Worm (Caenorhabditis elegans): Measurements from ENCODE around the gene Y45F3A.9.

Y45F3A.9 gene

DNA sequence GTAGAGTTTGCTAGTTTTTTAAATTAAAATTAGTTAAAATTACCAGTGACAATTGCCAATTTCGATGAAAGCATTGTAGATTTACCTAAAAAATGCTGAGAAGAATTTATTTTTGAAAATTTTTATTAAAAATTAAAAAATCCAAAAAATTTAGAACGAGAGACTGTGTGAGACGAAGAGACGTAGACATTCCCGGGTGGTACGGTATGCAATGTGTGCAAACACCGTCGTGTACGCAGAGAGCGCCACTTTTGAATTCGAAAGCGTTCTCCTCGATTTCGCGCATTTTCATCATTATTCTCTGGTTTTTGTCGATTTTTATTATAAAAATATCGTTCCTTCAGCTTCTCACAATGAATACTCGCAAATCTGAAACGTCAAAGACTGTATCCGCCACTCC, 47.8 kb upstream of the Y45F3A.9 start, which contains the start of the genes dhs-11 and orc-1 (continued):
- TF ChIP-seq repo-1 (tag; optimal IDR thresholded peaks at IDR 0.05), result no peak
- TF ChIP-seq lin-40 (tag; optimal IDR thresholded peaks at IDR 0.05), result no peak
- TF ChIP-seq dpff-1 (tag; optimal IDR thresholded peaks at IDR 0.05), result no peak
- no peak for TF ChIP-seq die-1 (tag; optimal IDR thresholded peaks at IDR 0.05)
- TF ChIP-seq tbx-9 (tag; optimal IDR thresholded peaks at IDR 0.05; ENCODE audit: borderline replicate concordance), result no peak
- TF ChIP-seq F57C9.4 (tag; optimal IDR thresholded peaks at IDR 0.05), result no peak
- TF ChIP-seq K12H6.12 (tag; optimal IDR thresholded peaks at IDR 0.05), result no peak
- TF ChIP-seq tlf-1 (GFP tag; optimal IDR thresholded peaks at IDR 0.05), result no peak
- TF ChIP-seq hmg-20 (GFP tag; IDR thresholded peaks at IDR 0.05), result no peak
- no peak for TF ChIP-seq nhr-90 (tag; optimal IDR thresholded peaks at IDR 0.05)
- TF ChIP-seq xnd-1 (tag; optimal IDR thresholded peaks at IDR 0.05), result peak; percentile 17
- no peak for TF ChIP-seq lin-26 (GFP tag; IDR thresholded peaks at IDR 0.05)
- no peak for TF ChIP-seq sptf-2 (GFP tag; optimal IDR thresholded peaks at IDR 0.05)
- no peak for TF ChIP-seq ztf-28 (GFP tag; IDR thresholded peaks at IDR 0.05)
- TF ChIP-seq nhr-179 (tag; optimal IDR thresholded peaks at IDR 0.05), result no peak
- TF ChIP-seq F37B4.10 (GFP tag; IDR thresholded peaks at IDR 0.05), result no peak
- TF ChIP-seq lin-54 (GFP tag; optimal IDR thresholded peaks at IDR 0.05), result peak; percentile 84
- no peak for TF ChIP-seq attf-6 (GFP tag; IDR thresholded peaks at IDR 0.05)
- no peak for TF ChIP-seq B0261.1 (tag; optimal IDR thresholded peaks at IDR 0.05)
- no peak for TF ChIP-seq nhr-120 (GFP tag; IDR thresholded peaks at IDR 0.05)
- no peak for TF ChIP-seq C06A6.2 (GFP tag; conservative IDR thresholded peaks at IDR 0.05)
- TF ChIP-seq let-526 (GFP tag; IDR thresholded peaks at IDR 0.05), result no peak
- TF ChIP-seq unc-62 (GFP tag; optimal IDR thresholded peaks at IDR 0.05), result no peak
- TF ChIP-seq lin-35 (GFP tag; optimal IDR thresholded peaks at IDR 0.05), result peak in 2 of 3 experiments; percentile 20 to 48
- TF ChIP-seq ztf-6 (GFP tag; IDR thresholded peaks at IDR 0.05), result no peak
- TF ChIP-seq F55B11.4 (tag; optimal IDR thresholded peaks at IDR 0.05; ENCODE audit: borderline replicate concordance, insufficient read depth), result no peak
- no peak for TF ChIP-seq atf-7 (tag; optimal IDR thresholded peaks at IDR 0.05)
- TF ChIP-seq him-1 (tag; optimal IDR thresholded peaks at IDR 0.05), result peak; percentile 34
- no peak for TF ChIP-seq attf-3 (GFP tag; conservative IDR thresholded peaks at IDR 0.05)
- no peak for TF ChIP-seq B0336.3 (GFP tag; IDR thresholded peaks at IDR 0.05)
- no peak for TF ChIP-seq pbrm-1 (GFP tag; IDR thresholded peaks at IDR 0.05)
- no peak for TF ChIP-seq egl-44 (GFP tag; IDR thresholded peaks at IDR 0.05)
- no peak for TF ChIP-seq fkh-3 (tag; optimal IDR thresholded peaks at IDR 0.05)
- TF ChIP-seq zfh-2 (GFP tag; conservative IDR thresholded peaks at IDR 0.05), result no peak
- TF ChIP-seq ceh-27 (GFP tag; optimal IDR thresholded peaks at IDR 0.05), result no peak
- TF ChIP-seq lir-1 (GFP tag; conservative IDR thresholded peaks at IDR 0.05), result no peak

DNA sequence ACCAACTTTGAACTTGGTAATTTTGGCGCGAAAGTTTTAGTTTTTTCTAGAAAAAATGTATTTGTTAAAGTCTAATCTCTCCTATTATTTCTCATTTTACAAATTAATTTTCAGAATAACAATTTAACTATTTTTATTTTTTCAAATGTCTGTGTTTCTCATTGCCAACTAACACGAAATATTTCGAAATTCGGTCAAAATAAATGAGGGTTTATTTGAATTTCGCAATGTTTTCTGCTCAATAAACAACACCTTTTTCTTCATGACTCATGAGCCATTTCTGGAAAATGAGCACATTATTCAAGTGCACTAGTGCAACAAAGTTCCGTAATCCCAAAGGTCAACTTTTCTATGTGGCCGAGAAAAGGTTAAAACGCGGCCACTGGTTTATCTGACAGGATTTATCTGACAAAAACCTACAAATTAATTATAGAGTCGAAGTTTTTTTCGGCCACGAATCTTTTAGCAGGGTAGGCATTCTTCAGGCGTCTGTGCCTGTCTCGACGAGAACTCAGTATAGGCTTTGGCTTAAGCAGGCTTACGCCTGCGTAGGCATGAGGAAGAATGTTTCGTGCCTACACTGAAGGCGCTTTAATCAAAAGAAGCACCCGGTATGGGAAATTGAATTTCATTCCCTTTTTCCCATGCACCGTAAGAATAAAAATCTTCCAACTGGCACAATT, 43.5 kb upstream of the Y45F3A.9 start, which contains the start of gene Y39A1A.27:
Gene Y39A1A.27, plus strand, starts transcription at position 633 of the 683 bp plus-strand sequence.
- TF ChIP-seq tbx-9 (tag; optimal IDR thresholded peaks at IDR 0.05; ENCODE audit: borderline replicate concordance), result no peak
- no peak for TF ChIP-seq C17E4.6 (GFP tag; IDR thresholded peaks at IDR 0.05)
- TF ChIP-seq F39B2.1 (GFP tag; IDR thresholded peaks at IDR 0.05), result no peak
- TF ChIP-seq nfya-1 (tag; optimal IDR thresholded peaks at IDR 0.05; ENCODE audit: borderline replicate concordance, insufficient read depth), result no peak
- TF ChIP-seq cebp-1 (GFP tag; IDR thresholded peaks at IDR 0.05), result no peak
- TF ChIP-seq cebp-1 (tag; optimal IDR thresholded peaks at IDR 0.05), result peak; percentile 87

Data from whole organism, young adult.